Fruit fly (Drosophila melanogaster) whole organism, embryonic: Measurements from ENCODE around the gene unc-4.

Experiments used
- CG10267 ChIP-seq: fragments of 200-800 bp; sonication (Bioruptor generic); optimal IDR thresholded peaks from 2 replicates; lab custom pipeline; 2018; ENCODE audit warnings: missing biosample characterization, mild to moderate bottlenecking, missing genetic modification characterization, moderate library complexity
- CG10274 ChIP-seq: fragments of 200-800 bp; sonication (Bioruptor generic); optimal IDR thresholded peaks from 3 replicates; lab custom pipeline; 2017; ENCODE audit warnings: missing biosample characterization, mild to moderate bottlenecking, missing genetic modification characterization
- CG10366 ChIP-seq: fragments of 200-800 bp; sonication (Bioruptor generic); IDR thresholded peaks from 2 replicates; pipeline ENCODE4 v1.3.6; 2022; ENCODE audit warnings: missing biosample characterization, missing genetic modification characterization
- CG11504 ChIP-seq: fragments of 200-800 bp; sonication (Bioruptor generic); optimal IDR thresholded peaks from 3 replicates; lab custom pipeline; 2019; ENCODE audit warnings: missing biosample characterization, mild to moderate bottlenecking, missing genetic modification characterization, moderate library complexity
- CG12155 ChIP-seq: fragments of 200-800 bp; sonication (Bioruptor generic); optimal IDR thresholded peaks from 3 replicates; lab custom pipeline; 2016; ENCODE audit warnings: missing biosample characterization, missing genetic modification characterization
- CG13424 ChIP-seq: fragments of 200-800 bp; sonication (Bioruptor generic); optimal IDR thresholded peaks from 2 replicates; lab custom pipeline; 2019; ENCODE audit warnings: missing biosample characterization, mild to moderate bottlenecking, missing genetic modification characterization, moderate library complexity
- CG13775 ChIP-seq: fragments of 200-800 bp; sonication (Bioruptor generic); optimal IDR thresholded peaks from 3 replicates; lab custom pipeline; 2017; ENCODE audit warnings: missing biosample characterization, mild to moderate bottlenecking, missing genetic modification characterization
- CG14014 ChIP-seq: fragments of 200-800 bp; sonication (Bioruptor generic); IDR thresholded peaks from 2 replicates; pipeline ENCODE4 v1.3.6; 2022; ENCODE audit warnings: missing biosample characterization, missing genetic modification characterization
- CG16815 ChIP-seq: fragments of 200-800 bp; sonication (Bioruptor generic); optimal IDR thresholded peaks from 3 replicates; lab custom pipeline; 2017; ENCODE audit warnings: missing biosample characterization, mild to moderate bottlenecking, missing genetic modification characterization
- CG17359 ChIP-seq: fragments of 200-800 bp; sonication (Bioruptor generic); optimal IDR thresholded peaks from 3 replicates; lab custom pipeline; 2018; ENCODE audit warnings: missing biosample characterization, mild to moderate bottlenecking, missing genetic modification characterization, moderate library complexity
- CG17361 ChIP-seq: fragments of 200-800 bp; sonication (Bioruptor generic); IDR thresholded peaks from 3 replicates; pipeline ENCODE4 v1.3.6; 2022; ENCODE audit warnings: missing biosample characterization, missing genetic modification characterization
- CG17829 ChIP-seq: fragments of 200-800 bp; optimal IDR thresholded peaks from 2 replicates; lab custom pipeline; 2019; ENCODE audit warnings: missing biosample characterization, mild to moderate bottlenecking, missing genetic modification characterization, moderate library complexity
- CG32772 ChIP-seq: fragments of 200-800 bp; sonication (Bioruptor generic); IDR thresholded peaks from 2 replicates; pipeline ENCODE4 v1.3.6; 2022; ENCODE audit warnings: missing biosample characterization, missing genetic modification characterization
- CG3281 ChIP-seq: fragments of 200-800 bp; sonication (Bioruptor generic); optimal IDR thresholded peaks from 3 replicates; lab custom pipeline; 2017; ENCODE audit warnings: missing biosample characterization, mild to moderate bottlenecking, missing genetic modification characterization
- CG6765 ChIP-seq: fragments of 200-800 bp; sonication (Bioruptor generic); optimal IDR thresholded peaks from 3 replicates; lab custom pipeline; 2017; ENCODE audit warnings: missing biosample characterization, mild to moderate bottlenecking, missing genetic modification characterization
- CG8924 ChIP-seq: fragments of 200-800 bp; optimal IDR thresholded peaks from 3 replicates; lab custom pipeline; 2019; ENCODE audit warnings: missing biosample characterization, mild to moderate bottlenecking, missing genetic modification characterization, moderate library complexity
- D19A ChIP-seq: fragments of 200-800 bp; optimal IDR thresholded peaks from 3 replicates; lab custom pipeline; 2019; ENCODE audit warnings: missing biosample characterization, mild to moderate bottlenecking, missing genetic modification characterization, moderate library complexity
- Drgx ChIP-seq: fragments of 200-800 bp; sonication (Bioruptor generic); IDR thresholded peaks from 2 replicates; pipeline ENCODE4 v1.3.6; 2022; ENCODE audit warnings: missing biosample characterization, missing genetic modification characterization
- Fer1 ChIP-seq: fragments of 200-800 bp; sonication (Bioruptor generic); optimal IDR thresholded peaks from 2 replicates; lab custom pipeline; 2017; ENCODE audit warnings: missing biosample characterization, mild to moderate bottlenecking, missing genetic modification characterization
- H2.0 ChIP-seq: fragments of 200-800 bp; sonication (Bioruptor generic); IDR thresholded peaks from 2 replicates; pipeline ENCODE4 v1.3.6; 2022; ENCODE audit warnings: missing biosample characterization, missing genetic modification characterization
- Jarid2 ChIP-seq: fragments of 200-800 bp; sonication (Bioruptor generic); optimal IDR thresholded peaks from 3 replicates; lab custom pipeline; 2017; ENCODE audit warnings: mild to moderate bottlenecking, missing biosample characterization, missing genetic modification reagents, missing genetic modification characterization
- Meics ChIP-seq: fragments of 200-800 bp; sonication (Bioruptor generic); optimal IDR thresholded peaks from 2 replicates; lab custom pipeline; 2017; ENCODE audit warnings: missing biosample characterization, mild to moderate bottlenecking, missing genetic modification characterization
- Nf-YC ChIP-seq: fragments of 200-800 bp; optimal IDR thresholded peaks from 3 replicates; lab custom pipeline; 2019; ENCODE audit warnings: missing biosample characterization, mild to moderate bottlenecking, missing genetic modification characterization, moderate library complexity
- NfI ChIP-seq: fragments of 200-800 bp; sonication (Bioruptor generic); optimal IDR thresholded peaks from 3 replicates; lab custom pipeline; 2018; ENCODE audit warnings: missing biosample characterization, mild to moderate bottlenecking, missing genetic modification characterization, moderate library complexity
- Oli ChIP-seq: fragments of 200-800 bp; sonication (Bioruptor generic); optimal IDR thresholded peaks from 2 replicates; lab custom pipeline; 2018; ENCODE audit warnings: missing biosample characterization, mild to moderate bottlenecking, missing genetic modification characterization, moderate library complexity
- Xrp1 ChIP-seq: fragments of 200-800 bp; sonication (Bioruptor generic); IDR thresholded peaks from 2 replicates; pipeline ENCODE4 v1.3.6; 2022; ENCODE audit warnings: missing biosample characterization, missing genetic modification characterization
- ase ChIP-seq: fragments of 200-800 bp; sonication (Bioruptor generic); IDR thresholded peaks from 3 replicates; pipeline ENCODE4 v1.3.6; 2022; ENCODE audit warnings: missing biosample characterization, missing genetic modification characterization
- bigmax ChIP-seq: fragments of 200-800 bp; sonication (Bioruptor generic); optimal IDR thresholded peaks from 2 replicates; lab custom pipeline; 2018; ENCODE audit warnings: missing biosample characterization, mild to moderate bottlenecking, missing genetic modification characterization
- bsh ChIP-seq, 2 experiments: fragments of 200-800 bp; sonication (Bioruptor generic); optimal IDR thresholded peaks; 2 replicates each; lab custom pipeline; 2017 to 2018; ENCODE audit warnings: mild to moderate bottlenecking in 2 of 2, missing biosample characterization in 2 of 2, missing genetic modification characterization in 2 of 2, moderate library complexity in 1 of 2
- cas ChIP-seq: fragments of 200-800 bp; sonication (Bioruptor generic); IDR thresholded peaks from 2 replicates; pipeline ENCODE4 v1.3.6; 2022; ENCODE audit warnings: missing biosample characterization, missing genetic modification characterization
- dm ChIP-seq: fragments of 200-800 bp; sonication (Bioruptor generic); optimal IDR thresholded peaks from 3 replicates; lab custom pipeline; 2016; ENCODE audit warnings: missing biosample characterization, missing genetic modification characterization
- dmrt11E ChIP-seq: fragments of 200-800 bp; sonication (Bioruptor generic); optimal IDR thresholded peaks from 3 replicates; lab custom pipeline; 2018; ENCODE audit warnings: missing biosample characterization, mild to moderate bottlenecking, missing genetic modification characterization, moderate library complexity
- emc ChIP-seq: fragments of 200-800 bp; sonication (Bioruptor generic); optimal IDR thresholded peaks from 2 replicates; lab custom pipeline; 2016; ENCODE audit warnings: missing biosample characterization, missing genetic modification characterization
- esg ChIP-seq: fragments of 200-800 bp; sonication (Bioruptor generic); conservative IDR thresholded peaks from 2 replicates; pipeline ENCODE4 v1.3.6; 2022; ENCODE audit warnings: missing biosample characterization, missing genetic modification characterization
- gem ChIP-seq: fragments of 200-800 bp; sonication (Bioruptor generic); optimal IDR thresholded peaks from 2 replicates; lab custom pipeline; 2019; ENCODE audit warnings: missing biosample characterization, mild to moderate bottlenecking, missing genetic modification characterization, moderate library complexity
- her ChIP-seq: fragments of 200-800 bp; sonication (Bioruptor generic); optimal IDR thresholded peaks from 2 replicates; lab custom pipeline; 2016; ENCODE audit warnings: missing biosample characterization, missing genetic modification characterization
- jigr1 ChIP-seq: fragments of 200-800 bp; sonication (Bioruptor generic); IDR thresholded peaks from 3 replicates; pipeline ENCODE4 v1.3.6; 2022; ENCODE audit warnings: missing biosample characterization, missing genetic modification characterization
- lmd ChIP-seq: fragments of 200-800 bp; sonication (Bioruptor generic); IDR thresholded peaks from 2 replicates; pipeline ENCODE4 v1.3.6; 2022; ENCODE audit warnings: missing biosample characterization, missing genetic modification characterization
- prd ChIP-seq, 3 experiments: fragments of >200 bp in 2 of 3; fragments of 200-800 bp in 1 of 3; sonication (Bioruptor generic) in 1 of 3; optimal IDR thresholded peaks in 2 of 3; IDR thresholded peaks in 1 of 3; 2 replicates in 2 of 3; 3 replicates in 1 of 3; pipeline versions ENCODE4 v1.3.6 to Lab custom; 2017 to 2022; ENCODE audit warnings: missing biosample characterization in 1 of 3, missing genetic modification characterization in 1 of 3
- row ChIP-seq: fragments of 200-800 bp; sonication (Bioruptor generic); IDR thresholded peaks from 3 replicates; pipeline ENCODE4 v1.3.6; 2022; ENCODE audit warnings: missing biosample characterization, missing genetic modification characterization
- sens ChIP-seq: fragments of 200-800 bp; sonication (Bioruptor generic); peaks from one replicate; lab custom pipeline; 2016; ENCODE audit warnings: missing biosample characterization, missing genetic modification characterization
- stc ChIP-seq: fragments of 200-800 bp; sonication (Bioruptor generic); IDR thresholded peaks from 2 replicates; pipeline ENCODE4 v1.3.6; 2022; ENCODE audit warnings: missing biosample characterization, missing genetic modification characterization
- tap ChIP-seq: fragments of 200-800 bp; optimal IDR thresholded peaks from 3 replicates; lab custom pipeline; 2019; ENCODE audit warnings: missing biosample characterization, mild to moderate bottlenecking, missing genetic modification characterization, moderate library complexity
- tll ChIP-seq, 2 experiments: fragments of 200-800 bp in 1 of 2; fragments of >200 bp in 1 of 2; sonication (Bioruptor generic) in 1 of 2; optimal IDR thresholded peaks; 2 replicates each; lab custom pipeline; 2017 to 2019; ENCODE audit warnings: missing biosample characterization in 2 of 2, missing genetic modification characterization in 2 of 2, mild to moderate bottlenecking in 1 of 2, moderate library complexity in 1 of 2
- tx ChIP-seq: fragments of 200-800 bp; sonication (Bioruptor generic); optimal IDR thresholded peaks from 2 replicates; lab custom pipeline; 2016; ENCODE audit warnings: missing biosample characterization, missing genetic modification characterization
- unpg ChIP-seq: fragments of 200-800 bp; sonication (Bioruptor generic); optimal IDR thresholded peaks from 3 replicates; lab custom pipeline; 2018; ENCODE audit warnings: missing biosample characterization, mild to moderate bottlenecking, missing genetic modification characterization, moderate library complexity
- vvl ChIP-seq: fragments of 200-800 bp; sonication (Bioruptor generic); IDR thresholded peaks from 2 replicates; pipeline ENCODE4 v1.3.6; 2022; ENCODE audit warnings: missing biosample characterization, missing genetic modification characterization
- zen ChIP-seq: fragments of 200-800 bp; sonication (Bioruptor generic); optimal IDR thresholded peaks from 3 replicates; lab custom pipeline; 2018; ENCODE audit warnings: missing biosample characterization, mild to moderate bottlenecking, missing genetic modification characterization, moderate library complexity

unc-4 gene

DNA sequence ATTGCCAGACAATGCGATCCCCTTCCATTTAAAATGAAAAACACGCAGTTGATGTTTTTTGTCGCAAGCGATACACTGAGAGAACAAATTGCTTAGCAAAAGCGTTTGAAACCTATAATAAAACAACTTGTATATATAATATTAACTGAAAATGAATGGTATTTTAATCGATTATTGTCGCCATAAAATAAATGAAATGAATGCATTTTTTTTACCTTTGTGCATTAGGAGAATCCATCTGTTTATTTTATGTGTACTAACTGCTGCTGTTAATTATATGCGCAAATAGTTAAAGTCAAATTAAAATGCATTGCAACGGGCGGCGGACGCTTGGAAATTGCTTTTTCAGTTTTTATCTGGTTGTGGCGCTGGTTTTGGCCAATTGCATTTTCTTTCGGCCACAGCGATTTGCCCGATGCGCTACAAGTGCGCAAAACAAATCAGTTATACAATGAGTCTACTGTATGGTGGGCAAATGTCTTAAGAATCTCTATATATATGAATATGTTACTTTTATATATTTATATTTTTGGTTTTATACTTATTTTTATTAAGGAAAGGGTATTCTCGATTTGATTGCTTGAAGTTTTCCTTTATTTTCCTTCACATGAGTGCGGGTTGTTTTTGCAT is 41.7 kb upstream of the unc-4 start:
- TF ChIP-seq ase (GFP tag; lab: Robert Waterston, UW) = 0 out of 3 replicates have a peak, but pooled peaks have one; percentile 42
- no peak for TF ChIP-seq bigmax (GFP tag; lab: Kevin White, UChicago)
- peak; percentile 72 for TF ChIP-seq CG11504
- peak in 1 of 2 experiments; percentile 29 for TF ChIP-seq bsh (GFP tag; optimal IDR thresholded peaks at IDR 0.05; lab: Kevin White, UChicago)
- TF ChIP-seq CG17361 = peak; percentile 35; the same call in 1 of the 3 replicates
- TF ChIP-seq zen (tag; lab: Kevin White, UChicago) = peak; percentile 32
- peak; percentile 23 for TF ChIP-seq dmrt11E (tag; lab: Kevin White, UChicago)
- TF ChIP-seq unpg = peak; percentile 14
- TF ChIP-seq CG32772 = peak; percentile 40; the same call in 1 of the 2 replicates
- TF ChIP-seq Nf-YC = peak; percentile 30
- peak; percentile 85 for TF ChIP-seq sens (GFP tag; lab: Kevin White, UChicago)
- TF ChIP-seq stc (GFP tag; lab: Robert Waterston, UW) = no peak
- peak; percentile 38 for TF ChIP-seq Meics (GFP tag; lab: Kevin White, UChicago)
- TF ChIP-seq CG14014 (GFP tag; lab: Robert Waterston, UW) = peak; percentile 55; the same call in 1 of the 2 replicates
- no peak for TF ChIP-seq prd (optimal IDR thresholded peaks at IDR 0.05; lab: Kevin White, UChicago)
- TF ChIP-seq prd (GFP tag; IDR thresholded peaks at IDR 0.05; lab: Robert Waterston, UW) = peak; percentile 44; the same call in 1 of the 3 replicates
- peak; percentile 51; the same call in 2 of the 3 replicates for TF ChIP-seq row (GFP tag; lab: Robert Waterston, UW)
- TF ChIP-seq tx (GFP tag; lab: Kevin White, UChicago) = no peak
- TF ChIP-seq esg (GFP tag; lab: Robert Waterston, UW) = peak; percentile 53
- TF ChIP-seq CG17829 (tag; lab: Kevin White, UChicago) = peak; percentile 41
- TF ChIP-seq D19A = peak; percentile 24
- no peak for TF ChIP-seq tll (GFP tag; optimal IDR thresholded peaks at IDR 0.05; lab: Kevin White, UChicago)
- no peak for TF ChIP-seq her (GFP tag; lab: Kevin White, UChicago)
- peak; percentile 30; the same call in 1 of the 2 replicates for TF ChIP-seq lmd (GFP tag; lab: Robert Waterston, UW)
- TF ChIP-seq H2.0 = peak; percentile 10; the same call in 1 of the 2 replicates
- TF ChIP-seq NfI = no peak
- TF ChIP-seq CG12155 = peak; percentile 6
- TF ChIP-seq Drgx = peak; percentile 68
- peak; percentile 23 for TF ChIP-seq CG13775
- TF ChIP-seq Fer1 = peak; percentile 18
- TF ChIP-seq CG6765 = no peak
- TF ChIP-seq CG10267 (tag; lab: Kevin White, UChicago) = peak; percentile 31
- peak; percentile 43; the same call in 1 of the 2 replicates for TF ChIP-seq CG10366 (GFP tag; lab: Robert Waterston, UW)
- TF ChIP-seq CG17359 (tag; lab: Kevin White, UChicago) = peak; percentile 42
- no peak for TF ChIP-seq jigr1 (GFP tag; lab: Robert Waterston, UW)
- TF ChIP-seq dm (GFP tag; lab: Kevin White, UChicago) = no peak
- TF ChIP-seq Jarid2 (GFP tag; lab: Kevin White, UChicago) = peak; percentile 5
- TF ChIP-seq gem = peak; percentile 52
- TF ChIP-seq vvl (GFP tag; lab: Robert Waterston, UW) = peak; percentile 63; the same call in 1 of the 2 replicates
- TF ChIP-seq emc (GFP tag; lab: Kevin White, UChicago) = no peak
- peak; percentile 70 for TF ChIP-seq CG10274
- TF ChIP-seq CG16815 (GFP tag; lab: Kevin White, UChicago) = no peak
- TF ChIP-seq Oli (tag; lab: Kevin White, UChicago) = peak; percentile 20
- peak; percentile 55 for TF ChIP-seq CG13424 (tag; lab: Kevin White, UChicago)
- TF ChIP-seq CG8924 = peak; percentile 21
- TF ChIP-seq Xrp1 (GFP tag; lab: Robert Waterston, UW) = peak; percentile 49; the same call in 1 of the 2 replicates
- peak; percentile 52 for TF ChIP-seq tap (tag; lab: Kevin White, UChicago)
- peak; percentile 52 for TF ChIP-seq CG3281 (GFP tag; lab: Kevin White, UChicago)
- TF ChIP-seq cas (GFP tag; lab: Robert Waterston, UW) = no peak
